Worm (Caenorhabditis elegans) whole organism, L1 larva: ENCODE measurements around the gene F59G1.8.
A peak's percentile ranks its signal among the peaks of the same experiment; 100 is the strongest.

ENCODE experiments used
- C16A3.4 ChIP-seq: fragments of 150-350 bp; optimal IDR thresholded peaks from 2 replicates; lab custom pipeline; 2014; ENCODE audit warnings: missing biosample characterization, missing genetic modification characterization
- Y116A8C.19 ChIP-seq: sonication (generic microtip); optimal IDR thresholded peaks from 2 replicates; lab custom pipeline; 2016; ENCODE audit warnings: missing compliant biosample characterization, missing genetic modification characterization, borderline replicate concordance
- aha-1 ChIP-seq: fragments of 150-350 bp; optimal IDR thresholded peaks from 2 replicates; lab custom pipeline; 2014; ENCODE audit warnings: missing biosample characterization, missing genetic modification characterization
- aly-2 ChIP-seq: fragments of 150-350 bp; optimal IDR thresholded peaks from 2 replicates; lab custom pipeline; 2014; ENCODE audit warnings: missing biosample characterization, missing genetic modification characterization
- blmp-1 ChIP-seq: fragments of 150-350 bp; optimal IDR thresholded peaks from 2 replicates; lab custom pipeline; 2014; ENCODE audit warnings: missing biosample characterization, missing genetic modification characterization
- dpl-1 ChIP-seq, 3 experiments: fragments of 150-350 bp in 2 of 3; sonication (generic microtip) in 1 of 3; optimal IDR thresholded peaks; 2 replicates each; lab custom pipeline; 2014 to 2017; ENCODE audit warnings: missing biosample characterization in 3 of 3, missing genetic modification characterization in 3 of 3, missing genetic modification reagents in 3 of 3
- dsc-1 ChIP-seq: sonication (generic microtip); optimal IDR thresholded peaks from 2 replicates; lab custom pipeline; 2016; ENCODE audit warnings: mild to moderate bottlenecking, missing genetic modification characterization, missing compliant biosample characterization
- efl-1 ChIP-seq, 4 experiments: fragments of 150-350 bp; optimal IDR thresholded peaks in 3 of 4; peaks in 1 of 4; 1 replicate in 1 of 4; 2 replicates in 3 of 4; lab custom pipeline; 2014; ENCODE audit warnings: missing biosample characterization in 2 of 4, missing genetic modification characterization in 2 of 4, missing genetic modification reagents in 2 of 4
- egl-27 ChIP-seq, 2 experiments: fragments of 150-350 bp in 1 of 2; sonication (generic microtip); optimal IDR thresholded peaks; 3 replicates each; lab custom pipeline; 2017 to 2018; ENCODE audit warnings: missing biosample characterization in 2 of 2, missing genetic modification characterization in 2 of 2, missing genetic modification reagents in 2 of 2
- elt-2 ChIP-seq: sonication (generic microtip); optimal IDR thresholded peaks from 2 replicates; lab custom pipeline; 2016; ENCODE audit warnings: missing genetic modification characterization, mild to moderate bottlenecking, inconsistent platforms, missing compliant biosample characterization, missing genetic modification reagents
- ets-5 ChIP-seq: fragments of 200-800 bp; sonication (Bioruptor generic); IDR thresholded peaks from 2 replicates; pipeline ENCODE4 v1.3.6; 2022; ENCODE audit warnings: missing genetic modification characterization, missing compliant biosample characterization
- hpl-2 ChIP-seq: fragments of 150-350 bp; optimal IDR thresholded peaks from 2 replicates; lab custom pipeline; 2014; ENCODE audit warnings: missing biosample characterization, missing genetic modification reagents, missing genetic modification characterization
- irx-1 ChIP-seq: sonication (generic microtip); optimal IDR thresholded peaks from 2 replicates; lab custom pipeline; 2016; ENCODE audit warnings: missing genetic modification characterization, missing compliant biosample characterization
- jun-1 ChIP-seq: fragments of 150-350 bp; optimal IDR thresholded peaks from 2 replicates; lab custom pipeline; 2014; ENCODE audit warnings: missing biosample characterization, missing genetic modification reagents, missing genetic modification characterization
- lin-14 ChIP-seq: fragments of 200-800 bp; sonication (Bioruptor generic); optimal IDR thresholded peaks from 2 replicates; lab custom pipeline; 2018; ENCODE audit warnings: mild to moderate bottlenecking, missing genetic modification characterization, moderate library complexity, missing compliant biosample characterization
- lin-15B ChIP-seq: fragments of 150-350 bp; sonication (generic microtip); optimal IDR thresholded peaks from 3 replicates; lab custom pipeline; 2014; ENCODE audit warnings: missing biosample characterization, missing genetic modification characterization
- lin-35 ChIP-seq, 2 experiments: fragments of 150-350 bp; optimal IDR thresholded peaks; 2 replicates each; lab custom pipeline; 2014; ENCODE audit warnings: missing biosample characterization in 2 of 2, missing genetic modification characterization in 2 of 2, missing genetic modification reagents in 2 of 2
- lsy-2 ChIP-seq, 2 experiments: fragments of 150-350 bp; optimal IDR thresholded peaks; 2 replicates each; lab custom pipeline; 2014; ENCODE audit warnings: missing biosample characterization in 2 of 2, missing genetic modification characterization in 2 of 2
- mab-9 ChIP-seq: fragments of 200-800 bp; sonication (Bioruptor generic); IDR thresholded peaks from 2 replicates; pipeline ENCODE4 v1.3.6; 2022; ENCODE audit warnings: missing genetic modification reagents, missing genetic modification characterization, missing compliant biosample characterization
- mdl-1 ChIP-seq, 2 experiments: fragments of 150-350 bp; optimal IDR thresholded peaks; 2 replicates each; lab custom pipeline; 2014 to 2017; ENCODE audit warnings: missing biosample characterization in 2 of 2, missing genetic modification characterization in 2 of 2, inconsistent platforms in 1 of 2
- mep-1 ChIP-seq: fragments of 150-350 bp; optimal IDR thresholded peaks from 2 replicates; lab custom pipeline; 2014; ENCODE audit warnings: missing biosample characterization, missing genetic modification characterization
- nhr-20 ChIP-seq: sonication (generic microtip); optimal IDR thresholded peaks from 2 replicates; lab custom pipeline; 2016; ENCODE audit warnings: mild to moderate bottlenecking, missing genetic modification characterization, missing compliant biosample characterization
- nhr-71 ChIP-seq: sonication (generic microtip); optimal IDR thresholded peaks from 2 replicates; lab custom pipeline; 2016; ENCODE audit warnings: mild to moderate bottlenecking, missing genetic modification characterization, moderate library complexity, missing compliant biosample characterization
- nhr-76 ChIP-seq: sonication (generic microtip); optimal IDR thresholded peaks from 2 replicates; lab custom pipeline; 2017; ENCODE audit warnings: missing biosample characterization, missing genetic modification characterization
- nhr-77 ChIP-seq: fragments of 150-350 bp; optimal IDR thresholded peaks from 2 replicates; lab custom pipeline; 2014; ENCODE audit warnings: missing biosample characterization, missing genetic modification characterization
- nhr-85 ChIP-seq: sonication (generic microtip); peaks from one replicate; lab custom pipeline; 2016; ENCODE audit warnings: missing genetic modification characterization, inconsistent platforms, missing compliant biosample characterization
- pag-3 ChIP-seq: sonication (generic microtip); optimal IDR thresholded peaks from 2 replicates; lab custom pipeline; 2017; ENCODE audit warnings: missing genetic modification characterization, mild to moderate bottlenecking, missing compliant biosample characterization, antibody characterized with exemption, borderline replicate concordance; ENCODE audit not compliant: insufficient read depth
- pqm-1 ChIP-seq: sonication (generic microtip); optimal IDR thresholded peaks from 3 replicates; lab custom pipeline; 2017; ENCODE audit warnings: missing biosample characterization, missing genetic modification characterization
- skn-1 ChIP-seq: fragments of 150-350 bp; optimal IDR thresholded peaks from 2 replicates; lab custom pipeline; 2014; ENCODE audit warnings: missing biosample characterization, missing genetic modification characterization
- snu-23 ChIP-seq: sonication (generic microtip); optimal IDR thresholded peaks from 2 replicates; lab custom pipeline; 2016; ENCODE audit warnings: missing genetic modification characterization, missing compliant biosample characterization
- tlp-1 ChIP-seq: fragments of 150-350 bp; optimal IDR thresholded peaks from 2 replicates; lab custom pipeline; 2014; ENCODE audit warnings: missing biosample characterization, missing genetic modification characterization
- unc-30 ChIP-seq: sonication (generic microtip); optimal IDR thresholded peaks from 2 replicates; lab custom pipeline; 2017; ENCODE audit warnings: missing biosample characterization, missing genetic modification characterization
- unc-98 ChIP-seq: fragments of 200-800 bp; sonication (Bioruptor generic); IDR thresholded peaks from 2 replicates; pipeline ENCODE4 v1.3.6; 2022; ENCODE audit warnings: missing genetic modification characterization, missing compliant biosample characterization

Gene F59G1.8

DNA sequence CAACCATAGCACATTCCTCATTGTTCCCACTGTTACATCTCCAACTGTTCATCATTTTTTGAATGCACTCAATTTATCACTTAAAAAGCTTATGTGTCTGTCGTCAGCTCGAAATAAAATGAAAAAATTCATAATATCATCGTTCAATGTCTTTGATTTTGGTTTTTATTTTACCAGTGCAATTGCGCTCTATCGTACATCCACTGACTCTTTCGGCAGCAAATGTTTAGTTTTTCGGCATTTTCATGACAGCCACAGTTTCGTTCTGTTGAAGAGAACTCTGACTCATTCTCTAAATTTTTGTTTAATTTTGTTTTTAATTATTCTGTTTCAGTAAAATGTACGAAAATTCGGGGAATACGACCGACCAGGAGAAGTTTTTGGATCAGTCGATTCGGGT, 1.1 kb downstream of the F59G1.8 start, which contains the start of gene vps-35:
Gene vps-35, plus strand, starts transcription at position 335 of the 400 bp plus-strand sequence.
- no peak for TF ChIP-seq dsc-1
- TF ChIP-seq unc-30 (tag; lab: Kevin White, UChicago), result no peak
- peak; percentile 9 for TF ChIP-seq nhr-71 (tag; lab: Kevin White, UChicago)
- peak; percentile 4 for TF ChIP-seq lin-15B
- peak; percentile 19 to 62 for TF ChIP-seq lsy-2 (tag; optimal IDR thresholded peaks at IDR 0.05; lab: Kevin White, UChicago)
- TF ChIP-seq ets-5 (GFP tag; lab: Robert Waterston, UW), result no peak
- TF ChIP-seq skn-1 (tag; lab: Kevin White, UChicago), result peak; percentile 32
- peak; percentile 64 for TF ChIP-seq blmp-1 (tag; lab: Kevin White, UChicago)
- peak; percentile 31 to 70 for TF ChIP-seq lin-35 (GFP tag; optimal IDR thresholded peaks at IDR 0.05; lab: Kevin White, UChicago)
- TF ChIP-seq irx-1 (tag; lab: Kevin White, UChicago), result no peak
- TF ChIP-seq efl-1 (optimal IDR thresholded peaks at IDR 0.05; lab: Kevin White, UChicago), result peak; percentile 45 to 49
- TF ChIP-seq efl-1 (GFP tag; optimal IDR thresholded peaks at IDR 0.05 in 1 of 2; lab: Kevin White, UChicago), result peak; percentile 40 to 91
- peak; percentile 24 for TF ChIP-seq mep-1 (tag; lab: Kevin White, UChicago)
- TF ChIP-seq snu-23 (GFP tag; lab: Kevin White, UChicago), result peak; percentile 26
- TF ChIP-seq nhr-20 (tag; lab: Kevin White, UChicago), result peak; percentile 32
- TF ChIP-seq nhr-85 (tag; lab: Kevin White, UChicago), result peak; percentile 70
- TF ChIP-seq C16A3.4 (tag; lab: Kevin White, UChicago), result peak; percentile 47
- TF ChIP-seq nhr-76, result no peak
- TF ChIP-seq pag-3 (tag; lab: Kevin White, UChicago), result peak; percentile 40
- no peak for TF ChIP-seq aha-1 (tag; lab: Kevin White, UChicago)
- TF ChIP-seq dpl-1 (GFP tag; optimal IDR thresholded peaks at IDR 0.05; lab: Kevin White, UChicago), result peak in 2 of 3 experiments; percentile 49 to 58

- TF ChIP-seq nhr-20 (tag; lab: Kevin White, UChicago) (peak; percentile 4), lin-15B (no peak)
Measured at ce11 chrII:5911274-5911673, 4.9 kb downstream of the F59G1.8 start, which contains the start of gene cgt-3. TSS of gene cgt-3 (plus strand) at chrII:5911324.

DNA sequence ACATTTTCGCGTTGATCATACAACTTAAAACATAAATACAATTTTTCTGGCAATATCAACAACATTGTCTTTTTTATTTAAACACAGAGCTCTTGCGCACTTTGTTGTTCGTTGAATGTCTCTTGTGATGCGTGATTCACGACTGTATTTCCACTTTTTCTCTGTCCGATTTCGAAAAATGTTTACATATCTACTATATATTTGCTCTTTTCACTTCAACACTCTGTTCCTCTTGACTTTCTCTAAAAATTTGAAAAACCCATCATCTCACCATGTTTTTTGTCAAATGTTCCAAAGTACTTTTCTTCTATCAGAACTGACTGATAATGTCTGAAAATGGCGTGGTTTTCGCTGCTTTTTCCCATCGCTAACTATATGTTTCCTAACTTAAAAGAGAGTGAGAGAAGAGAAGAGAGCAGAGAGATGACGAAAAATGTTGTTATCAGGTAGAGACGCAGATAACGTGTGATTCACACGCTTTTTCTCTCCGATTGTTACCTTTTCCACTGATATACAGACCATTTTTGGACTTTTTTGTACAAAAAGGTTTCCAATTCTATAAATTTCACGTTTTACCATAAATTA, 5.7 kb downstream of the F59G1.8 start:
- TF ChIP-seq nhr-77 (tag; lab: Kevin White, UChicago) (peak; percentile 54), elt-2 (tag; lab: Kevin White, UChicago) (peak; percentile 71), lin-35 (GFP tag; optimal IDR thresholded peaks at IDR 0.05; lab: Kevin White, UChicago) (peak in 1 of 2 experiments; percentile 36), mdl-1 (tag; optimal IDR thresholded peaks at IDR 0.05; lab: Kevin White, UChicago) (no peak), lin-14 (GFP tag; lab: Kevin White, UChicago) (peak; percentile 19), mep-1 (tag; lab: Kevin White, UChicago) (peak; percentile 11), aha-1 (tag; lab: Kevin White, UChicago) (no peak), lsy-2 (tag; optimal IDR thresholded peaks at IDR 0.05; lab: Kevin White, UChicago) (peak in 1 of 2 experiments; percentile 19), aly-2 (tag; lab: Kevin White, UChicago) (no peak), pqm-1 (tag; lab: Kevin White, UChicago) (peak; percentile 91), mab-9 (no peak), jun-1 (tag; lab: Kevin White, UChicago) (peak; percentile 7), egl-27 (tag; optimal IDR thresholded peaks at IDR 0.05; lab: Kevin White, UChicago) (no peak), unc-30 (tag; lab: Kevin White, UChicago) (no peak), hpl-2 (GFP tag; lab: Kevin White, UChicago) (peak; percentile 8)

ce11 chrII:5913897-5914296, 7.5 kb downstream of the F59G1.8 start:
- no peak for TF ChIP-seq mdl-1 (tag; optimal IDR thresholded peaks at IDR 0.05; lab: Kevin White, UChicago)
- no peak for TF ChIP-seq tlp-1 (tag; lab: Kevin White, UChicago)
- TF ChIP-seq elt-2 (tag; lab: Kevin White, UChicago), result peak; percentile 65
- no peak for TF ChIP-seq blmp-1 (tag; lab: Kevin White, UChicago)
- no peak for TF ChIP-seq lin-15B
- TF ChIP-seq unc-98, result no peak
- no peak for TF ChIP-seq Y116A8C.19 (tag; lab: Kevin White, UChicago)
